5 fruit fly cellular contexts compared by ENCODE assay signal in the genomic region with DNA sequence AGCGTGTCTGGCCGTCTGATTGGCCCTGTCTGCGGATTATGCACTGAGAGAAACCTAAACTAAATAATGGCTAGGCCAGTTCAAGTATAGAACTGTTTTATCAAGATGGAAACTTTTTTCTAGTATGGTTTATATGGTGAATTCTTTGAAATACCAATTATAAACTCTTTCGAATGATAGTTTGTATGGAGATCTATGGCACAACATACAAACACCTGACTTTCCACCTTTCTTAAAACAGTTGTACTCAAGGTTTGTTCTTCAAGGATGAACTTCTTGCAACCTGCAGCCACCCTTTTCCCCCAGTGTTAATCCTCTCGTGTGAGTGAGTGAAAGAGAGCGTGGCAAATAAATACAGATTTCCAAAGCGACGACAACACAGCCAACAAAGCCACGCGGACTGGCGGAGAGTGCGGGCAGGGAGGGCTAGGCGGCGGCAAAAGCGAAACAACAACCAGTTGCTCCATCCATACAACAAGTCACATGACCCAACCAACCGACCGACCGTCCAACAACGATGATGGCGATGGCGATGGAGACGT.
TF ChIP-seq lines count a peak whose summit lies in the region.

No protein-coding gene starts in this region.

- peak; percentile 50 for TF ChIP-seq CTCF in whole organism, embryonic (GFP tag; optimal IDR thresholded peaks at IDR 0.05; lab: Kevin White, UChicago)

TF ChIP-seq in whole organism, adult, 20 proteins besides CTCF, POLR2A, EP300 and RAD21 (continues in another document):
- peak; percentile 28 for TF ChIP-seq tj (GFP tag; optimal IDR thresholded peaks at IDR 0.05; lab: Kevin White, UChicago)
- TF ChIP-seq CG11617 (GFP tag; optimal IDR thresholded peaks at IDR 0.05; lab: Kevin White, UChicago) = peak; percentile 59
- TF ChIP-seq CG7045 (GFP tag; optimal IDR thresholded peaks at IDR 0.05; lab: Kevin White, UChicago) = peak; percentile 85
- peak; percentile 67 for TF ChIP-seq CG14711 (tag; optimal IDR thresholded peaks at IDR 0.05; lab: Kevin White, UChicago)
- no peak for TF ChIP-seq CG1620 (GFP tag; optimal IDR thresholded peaks at IDR 0.05; lab: Kevin White, UChicago)
- no peak for TF ChIP-seq cic (GFP tag; optimal IDR thresholded peaks at IDR 0.05; lab: Kevin White, UChicago)
- peak; percentile 87 for TF ChIP-seq CG5204 (GFP tag; optimal IDR thresholded peaks at IDR 0.05; lab: Kevin White, UChicago)
- TF ChIP-seq Mnt (GFP tag; optimal IDR thresholded peaks at IDR 0.05; lab: Kevin White, UChicago) = peak; percentile 16
- TF ChIP-seq Hr96 (GFP tag; optimal IDR thresholded peaks at IDR 0.05; lab: Kevin White, UChicago) = peak; percentile 56
- TF ChIP-seq CG7101 (tag; optimal IDR thresholded peaks at IDR 0.05; lab: Kevin White, UChicago) = peak; percentile 72
- no peak for TF ChIP-seq bab1 (GFP tag; optimal IDR thresholded peaks at IDR 0.05; lab: Kevin White, UChicago)
- peak; percentile 59 for TF ChIP-seq Clk (GFP tag; optimal IDR thresholded peaks at IDR 0.05; lab: Kevin White, UChicago)
- peak; percentile 37 for TF ChIP-seq pad (GFP tag; optimal IDR thresholded peaks at IDR 0.05; lab: Kevin White, UChicago)
- TF ChIP-seq toe (GFP tag; optimal IDR thresholded peaks at IDR 0.05; lab: Kevin White, UChicago) = peak; percentile 69
- peak; percentile 75 for TF ChIP-seq CG33017 (tag; optimal IDR thresholded peaks at IDR 0.05; lab: Kevin White, UChicago)
- TF ChIP-seq CG12768 (GFP tag; optimal IDR thresholded peaks at IDR 0.05; lab: Kevin White, UChicago) = peak; percentile 79
- peak; percentile 3 for TF ChIP-seq ovo (GFP tag; optimal IDR thresholded peaks at IDR 0.05; lab: Kevin White, UChicago)

TF ChIP-seq in whole organism, embryonic, 481 proteins besides CTCF, POLR2A, EP300 and RAD21 (continues in another document):
- peak; percentile 29; the same call in 1 of the 2 replicates for TF ChIP-seq Dip2 (GFP tag; IDR thresholded peaks at IDR 0.05; lab: Robert Waterston, UW)
- TF ChIP-seq lmd (GFP tag; IDR thresholded peaks at IDR 0.05; lab: Robert Waterston, UW) = peak; percentile 92
- TF ChIP-seq Lim3 (GFP tag; IDR thresholded peaks at IDR 0.05; lab: Robert Waterston, UW) = peak; percentile 65; the same call in 1 of the 2 replicates
- peak; percentile 92 for TF ChIP-seq CG15269 (tag; optimal IDR thresholded peaks at IDR 0.05; lab: Kevin White, UChicago)
- TF ChIP-seq CG4820 (GFP tag; optimal IDR thresholded peaks at IDR 0.05; lab: Kevin White, UChicago) = peak; percentile 81
- TF ChIP-seq Mes4 (GFP tag; optimal IDR thresholded peaks at IDR 0.05; lab: Kevin White, UChicago) = peak; percentile 73
- peak; percentile 75 for TF ChIP-seq Fer3 (tag; optimal IDR thresholded peaks at IDR 0.05; lab: Kevin White, UChicago)
- peak; percentile 77 for TF ChIP-seq croc (GFP tag; conservative IDR thresholded peaks at IDR 0.05; lab: Robert Waterston, UW)
- TF ChIP-seq Sry-β (GFP tag; optimal IDR thresholded peaks at IDR 0.05; lab: Kevin White, UChicago) = no peak
- peak; percentile 82 to 95 for TF ChIP-seq Hr51 (GFP tag; optimal IDR thresholded peaks at IDR 0.05; lab: Kevin White, UChicago)
- no peak for TF ChIP-seq Stat92E (GFP tag; optimal IDR thresholded peaks at IDR 0.05; lab: Kevin White, UChicago)
- TF ChIP-seq CG11247 (GFP tag; IDR thresholded peaks at IDR 0.05; lab: Robert Waterston, UW) = peak; percentile 33; the same call in 1 of the 2 replicates
- peak; percentile 98 for TF ChIP-seq Med (GFP tag; lab: Kevin White, UChicago)
- peak; percentile 50; the same call in 1 of the 2 replicates for TF ChIP-seq sim (GFP tag; IDR thresholded peaks at IDR 0.05; lab: Robert Waterston, UW)
- TF ChIP-seq gcm2 (GFP tag; optimal IDR thresholded peaks at IDR 0.05; lab: Kevin White, UChicago) = peak; percentile 74
- TF ChIP-seq Atf3 (GFP tag; optimal IDR thresholded peaks at IDR 0.05; lab: Kevin White, UChicago) = peak; percentile 71
- no peak for TF ChIP-seq sd (tag; optimal IDR thresholded peaks at IDR 0.05; lab: Kevin White, UChicago)

TF ChIP-seq in whole organism, prepupa, 60 proteins besides CTCF, POLR2A, EP300 and RAD21 (continues in another document):
- TF ChIP-seq net (GFP tag; optimal IDR thresholded peaks at IDR 0.05; lab: Kevin White, UChicago) = peak; percentile 90
- peak; percentile 91 for TF ChIP-seq CG6792 (GFP tag; optimal IDR thresholded peaks at IDR 0.05; lab: Kevin White, UChicago)
- peak; percentile 89 for TF ChIP-seq lz (GFP tag; optimal IDR thresholded peaks at IDR 0.05; lab: Kevin White, UChicago)
- peak; percentile 93 for TF ChIP-seq acj6 (GFP tag; optimal IDR thresholded peaks at IDR 0.05; lab: Kevin White, UChicago)
- peak; percentile 79 for TF ChIP-seq Sox102F (GFP tag; optimal IDR thresholded peaks at IDR 0.05; lab: Kevin White, UChicago)
- TF ChIP-seq fd85E (GFP tag; optimal IDR thresholded peaks at IDR 0.05; lab: Kevin White, UChicago) = peak; percentile 71
- peak; percentile 80 for TF ChIP-seq Met (GFP tag; optimal IDR thresholded peaks at IDR 0.05; lab: Kevin White, UChicago)
- TF ChIP-seq CG31627 (GFP tag; optimal IDR thresholded peaks at IDR 0.05; lab: Kevin White, UChicago) = peak; percentile 84
- TF ChIP-seq CG11762 (GFP tag; optimal IDR thresholded peaks at IDR 0.05; lab: Kevin White, UChicago; ENCODE audit: insufficient read depth) = peak; percentile 87
- peak; percentile 88 to 90 for TF ChIP-seq salr (GFP tag; optimal IDR thresholded peaks at IDR 0.05; lab: Kevin White, UChicago)
- peak; percentile 89 for TF ChIP-seq achi (GFP tag; optimal IDR thresholded peaks at IDR 0.05; lab: Kevin White, UChicago)
- peak; percentile 95 for TF ChIP-seq Hr4 (GFP tag; optimal IDR thresholded peaks at IDR 0.05; lab: Kevin White, UChicago)
- peak; percentile 73; the same call in 1 of the 2 replicates for TF ChIP-seq CG11294 (GFP tag; IDR thresholded peaks at IDR 0.05; lab: Robert Waterston, UW)
- TF ChIP-seq CG32006 (GFP tag; optimal IDR thresholded peaks at IDR 0.05; lab: Kevin White, UChicago) = peak; percentile 95
- TF ChIP-seq CG4318 (GFP tag; optimal IDR thresholded peaks at IDR 0.05; lab: Kevin White, UChicago) = peak; percentile 83
- peak; percentile 92 for TF ChIP-seq fd59A (GFP tag; optimal IDR thresholded peaks at IDR 0.05; lab: Kevin White, UChicago)
- TF ChIP-seq topi (GFP tag; optimal IDR thresholded peaks at IDR 0.05; lab: Kevin White, UChicago) = peak; percentile 88

TF ChIP-seq in whole organism, pupa, 21 proteins besides CTCF, POLR2A, EP300 and RAD21 (continues in another document):
- TF ChIP-seq Pif1B (GFP tag; optimal IDR thresholded peaks at IDR 0.05; lab: Kevin White, UChicago) (peak; percentile 84), CG34367 (tag; optimal IDR thresholded peaks at IDR 0.05; lab: Kevin White, UChicago) (peak; percentile 93), D1 (tag; optimal IDR thresholded peaks at IDR 0.05; lab: Kevin White, UChicago) (peak; percentile 71), rn (GFP tag; IDR thresholded peaks at IDR 0.05; lab: Robert Waterston, UW) (peak; percentile 76), Pif1A (GFP tag; optimal IDR thresholded peaks at IDR 0.05; lab: Kevin White, UChicago) (peak; percentile 84), CG8159 (tag; optimal IDR thresholded peaks at IDR 0.05; lab: Kevin White, UChicago) (peak; percentile 97), EcR (GFP tag; optimal IDR thresholded peaks at IDR 0.05; lab: Kevin White, UChicago) (peak; percentile 76), CG10348 (GFP tag; IDR thresholded peaks at IDR 0.05; lab: Robert Waterston, UW) (peak; percentile 75), Snoo (tag; optimal IDR thresholded peaks at IDR 0.05; lab: Kevin White, UChicago) (peak; percentile 84), CG17806 (tag; optimal IDR thresholded peaks at IDR 0.05; lab: Kevin White, UChicago) (peak; percentile 92), CG12605 (GFP tag; IDR thresholded peaks at IDR 0.05; lab: Robert Waterston, UW) (0 out of 2 replicates have a peak, but pooled peaks have one; percentile 38), CG14655 (GFP tag; optimal IDR thresholded peaks at IDR 0.05; lab: Kevin White, UChicago) (peak; percentile 89), CG13204 (GFP tag; optimal IDR thresholded peaks at IDR 0.05; lab: Kevin White, UChicago) (peak; percentile 90), fd96Ca (GFP tag; IDR thresholded peaks at IDR 0.05; lab: Robert Waterston, UW) (peak; percentile 85), gl (tag; optimal IDR thresholded peaks at IDR 0.05; lab: Kevin White, UChicago) (peak; percentile 70), CG32121 (GFP tag; IDR thresholded peaks at IDR 0.05; lab: Robert Waterston, UW) (peak; percentile 85), Ets98B (GFP tag; IDR thresholded peaks at IDR 0.05; lab: Robert Waterston, UW) (peak; percentile 71), CG15710 (tag; optimal IDR thresholded peaks at IDR 0.05; lab: Kevin White, UChicago) (peak; percentile 96)

TF ChIP-seq in whole organism, wandering third instar larva, 38 proteins besides CTCF, POLR2A, EP300 and RAD21 (continues in another document):
- TF ChIP-seq woc (GFP tag; optimal IDR thresholded peaks at IDR 0.05; lab: Kevin White, UChicago) (peak; percentile 45), OdsH (GFP tag; optimal IDR thresholded peaks at IDR 0.05; lab: Kevin White, UChicago) (peak; percentile 40), ey (GFP tag; optimal IDR thresholded peaks at IDR 0.05; lab: Kevin White, UChicago) (peak; percentile 74), Sp1 (GFP tag; optimal IDR thresholded peaks at IDR 0.05; lab: Kevin White, UChicago) (peak; percentile 66), pan (optimal IDR thresholded peaks at IDR 0.05; lab: Kevin White, UChicago) (no peak), usp (GFP tag; optimal IDR thresholded peaks at IDR 0.05; lab: Kevin White, UChicago) (no peak), psq (GFP tag; optimal IDR thresholded peaks at IDR 0.05; lab: Kevin White, UChicago) (peak; percentile 30), brk (GFP tag; optimal IDR thresholded peaks at IDR 0.05; lab: Kevin White, UChicago) (no peak), N (GFP tag; optimal IDR thresholded peaks at IDR 0.05; lab: Kevin White, UChicago) (no peak), CG32264 (GFP tag; optimal IDR thresholded peaks at IDR 0.05; lab: Kevin White, UChicago) (no peak), Dfd (GFP tag; optimal IDR thresholded peaks at IDR 0.05; lab: Kevin White, UChicago) (no peak), rgr (GFP tag; optimal IDR thresholded peaks at IDR 0.05; lab: Kevin White, UChicago) (peak; percentile 63), dmrt93B (GFP tag; optimal IDR thresholded peaks at IDR 0.05; lab: Kevin White, UChicago) (peak; percentile 74), Rel (GFP tag; optimal IDR thresholded peaks at IDR 0.05; lab: Kevin White, UChicago) (no peak), Rel (tag; optimal IDR thresholded peaks at IDR 0.05; lab: Kevin White, UChicago) (no peak), dsf (GFP tag; optimal IDR thresholded peaks at IDR 0.05; lab: Kevin White, UChicago; ENCODE audit: borderline replicate concordance) (no peak), h (GFP tag; optimal IDR thresholded peaks at IDR 0.05; lab: Kevin White, UChicago) (peak; percentile 63), HLH106 (tag; optimal IDR thresholded peaks at IDR 0.05; lab: Kevin White, UChicago) (peak; percentile 73), Jra (GFP tag; optimal IDR thresholded peaks at IDR 0.05; lab: Kevin White, UChicago) (no peak), Hr83 (GFP tag; optimal IDR thresholded peaks at IDR 0.05; lab: Kevin White, UChicago; ENCODE audit: poor library complexity, severe bottlenecking) (no peak), Vsx2 (GFP tag; optimal IDR thresholded peaks at IDR 0.05; lab: Kevin White, UChicago; ENCODE audit: partially characterized antibody) (no peak)
